Fruit fly (Drosophila melanogaster) whole organism, prepupa: ENCODE data around the gene Tbh.

ENCODE experiments used
- Blimp-1 ChIP-seq: fragments of 200-800 bp; sonication (Bioruptor generic); optimal IDR thresholded peaks from 3 replicates; lab custom pipeline; 2017; ENCODE audit warnings: missing biosample characterization, missing genetic modification characterization, mild to moderate bottlenecking, moderate library complexity, missing genetic modification reagents
- CG10631 ChIP-seq: fragments of 200-800 bp; sonication (Bioruptor generic); optimal IDR thresholded peaks from 2 replicates; lab custom pipeline; 2016; ENCODE audit warnings: missing biosample characterization, missing genetic modification characterization
- CG10669 ChIP-seq: fragments of 200-800 bp; sonication (Bioruptor generic); optimal IDR thresholded peaks from 3 replicates; lab custom pipeline; 2018; ENCODE audit warnings: missing biosample characterization, mild to moderate bottlenecking, missing genetic modification characterization, moderate library complexity
- CG11762 ChIP-seq: fragments of 200-800 bp; sonication (Bioruptor generic); optimal IDR thresholded peaks from 3 replicates; lab custom pipeline; 2016; ENCODE audit warnings: missing biosample characterization, missing genetic modification characterization; ENCODE audit not compliant: insufficient read depth
- CG15336 ChIP-seq: fragments of 200-800 bp; sonication (Bioruptor generic); IDR thresholded peaks from 2 replicates; pipeline ENCODE4 v1.3.6; 2022; ENCODE audit warnings: missing biosample characterization, missing genetic modification characterization
- CG1621 ChIP-seq: fragments of 200-800 bp; sonication (Bioruptor generic); optimal IDR thresholded peaks from 3 replicates; lab custom pipeline; 2018; ENCODE audit warnings: missing biosample characterization, mild to moderate bottlenecking, missing genetic modification characterization
- CG32006 ChIP-seq: fragments of 200-800 bp; sonication (Bioruptor generic); optimal IDR thresholded peaks from 3 replicates; lab custom pipeline; 2017; ENCODE audit warnings: missing biosample characterization, mild to moderate bottlenecking, missing genetic modification characterization
- CG3919 ChIP-seq: fragments of 200-800 bp; sonication (Bioruptor generic); optimal IDR thresholded peaks from 3 replicates; lab custom pipeline; 2016; ENCODE audit warnings: missing biosample characterization, missing genetic modification characterization
- CG4318 ChIP-seq: fragments of 200-800 bp; sonication (Bioruptor generic); optimal IDR thresholded peaks from 3 replicates; lab custom pipeline; 2017; ENCODE audit warnings: missing biosample characterization, mild to moderate bottlenecking, missing genetic modification characterization
- CG6163 ChIP-seq: fragments of 200-800 bp; sonication (Bioruptor generic); IDR thresholded peaks from 3 replicates; pipeline ENCODE4 v1.3.6; 2022; ENCODE audit warnings: missing biosample characterization, missing genetic modification characterization
- CG6276 ChIP-seq: fragments of 200-800 bp; sonication (Bioruptor generic); optimal IDR thresholded peaks from 2 replicates; lab custom pipeline; 2017; ENCODE audit warnings: missing biosample characterization, mild to moderate bottlenecking, missing genetic modification characterization
- CG6792 ChIP-seq: fragments of 200-800 bp; sonication (Bioruptor generic); optimal IDR thresholded peaks from 3 replicates; lab custom pipeline; 2016; ENCODE audit warnings: missing biosample characterization, missing genetic modification characterization
- CG6808 ChIP-seq: fragments of 200-800 bp; sonication (Bioruptor generic); optimal IDR thresholded peaks from 3 replicates; lab custom pipeline; 2017; ENCODE audit warnings: missing biosample characterization, missing genetic modification characterization, mild to moderate bottlenecking, moderate library complexity, missing genetic modification reagents
- CG8119 ChIP-seq: fragments of 200-800 bp; sonication (Bioruptor generic); IDR thresholded peaks from 3 replicates; pipeline ENCODE4 v1.3.6; 2022; ENCODE audit warnings: missing biosample characterization, missing genetic modification characterization
- CG8319 ChIP-seq: fragments of 200-800 bp; sonication (Bioruptor generic); optimal IDR thresholded peaks from 3 replicates; lab custom pipeline; 2016; ENCODE audit warnings: missing biosample characterization, missing genetic modification characterization
- CG8632 ChIP-seq: fragments of 200-800 bp; sonication (Bioruptor generic); optimal IDR thresholded peaks from 3 replicates; lab custom pipeline; 2016; ENCODE audit warnings: missing biosample characterization, missing genetic modification characterization
- CG9139 ChIP-seq: fragments of 200-800 bp; sonication (Bioruptor generic); optimal IDR thresholded peaks from 3 replicates; lab custom pipeline; 2017; ENCODE audit warnings: missing biosample characterization, mild to moderate bottlenecking, missing genetic modification characterization
- Eip75B ChIP-seq: fragments of 200-800 bp; sonication (Bioruptor generic); optimal IDR thresholded peaks from 3 replicates; lab custom pipeline; 2016; ENCODE audit warnings: missing biosample characterization, missing genetic modification characterization
- Eip78C ChIP-seq: fragments of 200-800 bp; sonication (Bioruptor generic); peaks from one replicate; lab custom pipeline; 2016; ENCODE audit warnings: missing biosample characterization, missing genetic modification characterization
- Ets21C ChIP-seq: fragments of 200-800 bp; sonication (Bioruptor generic); optimal IDR thresholded peaks from 3 replicates; lab custom pipeline; 2016; ENCODE audit warnings: missing biosample characterization, missing genetic modification characterization
- Ets96B ChIP-seq: fragments of 200-800 bp; optimal IDR thresholded peaks from 2 replicates; lab custom pipeline; 2019; ENCODE audit warnings: missing biosample characterization, mild to moderate bottlenecking, missing genetic modification characterization, moderate library complexity
- Gug ChIP-seq: fragments of 200-800 bp; sonication (Bioruptor generic); IDR thresholded peaks from 2 replicates; pipeline ENCODE4 v1.3.6; 2022; ENCODE audit warnings: missing biosample characterization, missing genetic modification characterization
- Hr38 ChIP-seq: sonication (Bioruptor generic); optimal IDR thresholded peaks from 2 replicates; lab custom pipeline; 2016; ENCODE audit warnings: missing biosample characterization, missing genetic modification characterization
- Hr39 ChIP-seq: fragments of 200-800 bp; sonication (Bioruptor generic); optimal IDR thresholded peaks from 2 replicates; lab custom pipeline; 2016; ENCODE audit warnings: missing biosample characterization, missing genetic modification characterization
- Lpt ChIP-seq: fragments of 200-800 bp; sonication (Bioruptor generic); optimal IDR thresholded peaks from 3 replicates; lab custom pipeline; 2016; ENCODE audit warnings: missing biosample characterization, missing genetic modification characterization
- Met ChIP-seq: fragments of 200-800 bp; sonication (Bioruptor generic); optimal IDR thresholded peaks from 3 replicates; lab custom pipeline; 2016; ENCODE audit warnings: missing biosample characterization, missing genetic modification characterization
- OdsH ChIP-seq: fragments of 200-800 bp; sonication (Bioruptor generic); optimal IDR thresholded peaks from 3 replicates; lab custom pipeline; 2016; ENCODE audit warnings: missing biosample characterization, missing genetic modification characterization
- Sox102F ChIP-seq: fragments of 200-800 bp; sonication (Bioruptor generic); optimal IDR thresholded peaks from 2 replicates; lab custom pipeline; 2016; ENCODE audit warnings: missing biosample characterization, mild to moderate bottlenecking, missing genetic modification characterization
- achi ChIP-seq: fragments of 200-800 bp; sonication (Bioruptor generic); optimal IDR thresholded peaks from 3 replicates; lab custom pipeline; 2016; ENCODE audit warnings: missing biosample characterization, missing genetic modification characterization
- acj6 ChIP-seq: fragments of 200-800 bp; sonication (Bioruptor generic); optimal IDR thresholded peaks from 3 replicates; lab custom pipeline; 2016; ENCODE audit warnings: missing biosample characterization, missing genetic modification characterization
- cyc ChIP-seq: fragments of 200-800 bp; sonication (Bioruptor generic); optimal IDR thresholded peaks from 3 replicates; lab custom pipeline; 2016; ENCODE audit warnings: missing biosample characterization, missing genetic modification characterization
- dac ChIP-seq: fragments of 200-800 bp; sonication (Bioruptor generic); optimal IDR thresholded peaks from 2 replicates; lab custom pipeline; 2017; ENCODE audit warnings: missing biosample characterization, mild to moderate bottlenecking, missing genetic modification characterization
- dsx ChIP-seq: fragments of 200-800 bp; optimal IDR thresholded peaks from 3 replicates; lab custom pipeline; 2019; ENCODE audit warnings: missing biosample characterization, mild to moderate bottlenecking, missing genetic modification characterization, moderate library complexity; ENCODE audit not compliant: poor library complexity, severe bottlenecking
- esn ChIP-seq: fragments of 200-800 bp; sonication (Bioruptor generic); optimal IDR thresholded peaks from 2 replicates; lab custom pipeline; 2016; ENCODE audit warnings: missing biosample characterization, mild to moderate bottlenecking, missing genetic modification characterization, moderate library complexity
- fd59A ChIP-seq: fragments of 200-800 bp; sonication (Bioruptor generic); optimal IDR thresholded peaks from 2 replicates; lab custom pipeline; 2017; ENCODE audit warnings: missing biosample characterization, mild to moderate bottlenecking, missing genetic modification characterization, missing genetic modification reagents
- fd85E ChIP-seq: fragments of 200-800 bp; sonication (Bioruptor generic); optimal IDR thresholded peaks from 3 replicates; lab custom pipeline; 2016; ENCODE audit warnings: missing biosample characterization, missing genetic modification characterization
- lz ChIP-seq: fragments of 200-800 bp; sonication (Bioruptor generic); optimal IDR thresholded peaks from 3 replicates; lab custom pipeline; 2016; ENCODE audit warnings: missing biosample characterization, missing genetic modification characterization
- net ChIP-seq: fragments of 200-800 bp; sonication (Bioruptor generic); optimal IDR thresholded peaks from 3 replicates; lab custom pipeline; 2016; ENCODE audit warnings: missing biosample characterization, missing genetic modification characterization
- pdm3 ChIP-seq: fragments of 200-800 bp; sonication (Bioruptor generic); optimal IDR thresholded peaks from 3 replicates; lab custom pipeline; 2016; ENCODE audit warnings: missing biosample characterization, missing genetic modification characterization
- spab ChIP-seq: fragments of 200-800 bp; sonication (Bioruptor generic); optimal IDR thresholded peaks from 2 replicates; lab custom pipeline; 2017; ENCODE audit warnings: missing biosample characterization, mild to moderate bottlenecking, missing genetic modification characterization, missing genetic modification reagents
- ss ChIP-seq, 2 experiments: fragments of 200-800 bp; sonication (Bioruptor generic); optimal IDR thresholded peaks; 2 replicates in 1 of 2; 3 replicates in 1 of 2; lab custom pipeline; 2017 to 2018; ENCODE audit warnings: mild to moderate bottlenecking in 2 of 2, missing biosample characterization in 2 of 2, missing genetic modification characterization in 2 of 2, moderate library complexity in 1 of 2
- svp ChIP-seq: fragments of 200-800 bp; sonication (Bioruptor generic); peaks from one replicate; lab custom pipeline; 2016; ENCODE audit warnings: missing biosample characterization, missing genetic modification characterization
- topi ChIP-seq: fragments of 200-800 bp; sonication (Bioruptor generic); optimal IDR thresholded peaks from 3 replicates; lab custom pipeline; 2016; ENCODE audit warnings: missing biosample characterization, missing genetic modification characterization
- vri ChIP-seq: fragments of 200-800 bp; sonication (Bioruptor generic); optimal IDR thresholded peaks from 3 replicates; lab custom pipeline; 2016; ENCODE audit warnings: missing biosample characterization, mild to moderate bottlenecking, missing genetic modification characterization

Gene Tbh

DNA sequence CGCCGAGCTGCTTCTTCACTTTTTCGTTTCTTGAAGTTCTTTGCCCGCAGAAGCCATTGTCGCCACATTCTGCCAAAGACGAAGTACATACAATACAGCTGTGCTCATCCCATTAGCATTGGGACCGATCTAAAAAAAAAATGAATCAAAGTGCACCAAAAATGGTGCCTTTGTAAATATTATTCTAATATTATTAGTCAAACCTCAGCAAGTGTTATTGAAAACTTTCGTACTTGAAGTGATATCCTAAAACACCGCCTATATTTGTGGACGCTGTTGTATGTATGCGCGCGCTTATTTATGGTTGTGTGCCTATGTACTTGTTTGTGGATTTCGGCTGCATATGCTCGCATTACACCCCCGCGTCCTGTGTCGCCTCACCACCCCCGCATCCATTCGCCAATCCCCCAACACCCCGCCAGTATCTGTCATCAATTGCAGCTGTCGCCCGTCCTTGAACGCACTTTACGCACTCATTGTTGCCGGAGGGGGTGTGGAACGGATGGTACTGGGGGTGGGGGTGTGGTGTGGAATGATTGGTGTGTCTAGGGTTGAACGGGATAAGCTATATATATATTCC lies 23.0 kb upstream of the Tbh start (continued):
- peak; percentile 90 for TF ChIP-seq CG9139 (GFP tag; lab: Kevin White, UChicago)
- TF ChIP-seq lz (GFP tag; lab: Kevin White, UChicago), result peak; percentile 86
- peak; percentile 83 for TF ChIP-seq Lpt (GFP tag; lab: Kevin White, UChicago)
- peak; percentile 88 for TF ChIP-seq CG10631 (GFP tag; lab: Kevin White, UChicago)
- peak; percentile 88 for TF ChIP-seq CG3919 (GFP tag; lab: Kevin White, UChicago)
- peak; percentile 86 for TF ChIP-seq topi (GFP tag; lab: Kevin White, UChicago)
- peak; percentile 89 for TF ChIP-seq acj6 (GFP tag; lab: Kevin White, UChicago)
- peak; percentile 83 for TF ChIP-seq Hr39 (GFP tag; lab: Kevin White, UChicago)
- TF ChIP-seq Eip78C, result peak; percentile 97
- TF ChIP-seq CG11762 (GFP tag; lab: Kevin White, UChicago), result peak; percentile 82
- TF ChIP-seq CG32006, result peak; percentile 88
- TF ChIP-seq Ets21C, result peak; percentile 74
- TF ChIP-seq Met (GFP tag; lab: Kevin White, UChicago), result peak; percentile 90
- peak; percentile 82 for TF ChIP-seq vri (GFP tag; lab: Kevin White, UChicago)
- TF ChIP-seq CG8632 (GFP tag; lab: Kevin White, UChicago), result peak; percentile 87

dm6 chrX:7973325-7973954 lies 22.1 kb upstream of the Tbh start:
- TF ChIP-seq net (no peak), pdm3 (no peak), CG9139 (GFP tag; lab: Kevin White, UChicago) (peak; percentile 78), fd59A (GFP tag; lab: Kevin White, UChicago) (no peak), CG1621 (tag; lab: Kevin White, UChicago) (peak; percentile 42), CG10669 (peak; percentile 27), Eip78C (peak; percentile 68), Gug (GFP tag; lab: Robert Waterston, UW) (no peak), CG6163 (GFP tag; lab: Robert Waterston, UW) (peak; percentile 60; the same call in 1 of the 3 replicates), spab (GFP tag; lab: Kevin White, UChicago) (peak; percentile 37), dsx (GFP tag; lab: Kevin White, UChicago) (peak; percentile 40), Hr39 (GFP tag; lab: Kevin White, UChicago) (no peak), Ets96B (peak; percentile 17), CG8119 (no peak), CG15336 (GFP tag; lab: Robert Waterston, UW) (no peak), Blimp-1 (GFP tag; lab: Kevin White, UChicago) (peak; percentile 95), esn (GFP tag; lab: Kevin White, UChicago) (no peak), ss (GFP tag; optimal IDR thresholded peaks at IDR 0.05; lab: Kevin White, UChicago) (peak; percentile 74 to 79), dac (GFP tag; lab: Kevin White, UChicago) (no peak), CG6792 (GFP tag; lab: Kevin White, UChicago) (no peak), Sox102F (GFP tag; lab: Kevin White, UChicago) (peak; percentile 29), CG6808 (peak; percentile 76), Hr38 (GFP tag; lab: Kevin White, UChicago) (no peak), Lpt (GFP tag; lab: Kevin White, UChicago) (peak; percentile 17)

- TF ChIP-seq Eip78C, result peak; percentile 87
- no peak for TF ChIP-seq CG8319 (GFP tag; lab: Kevin White, UChicago)
- TF ChIP-seq fd85E, result no peak
- TF ChIP-seq Gug (GFP tag; lab: Robert Waterston, UW), result no peak
- TF ChIP-seq CG6792 (GFP tag; lab: Kevin White, UChicago), result peak; percentile 24
- TF ChIP-seq OdsH (GFP tag; lab: Kevin White, UChicago), result peak; percentile 44
- TF ChIP-seq Eip75B, result peak; percentile 35
- TF ChIP-seq CG9139 (GFP tag; lab: Kevin White, UChicago), result no peak
- TF ChIP-seq fd59A (GFP tag; lab: Kevin White, UChicago), result no peak
- peak; percentile 35 for TF ChIP-seq Sox102F (GFP tag; lab: Kevin White, UChicago)
- peak; percentile 10 for TF ChIP-seq CG4318
- TF ChIP-seq lz (GFP tag; lab: Kevin White, UChicago), result peak; percentile 38
- peak; percentile 37 for TF ChIP-seq cyc (GFP tag; lab: Kevin White, UChicago)
- peak; percentile 45 for TF ChIP-seq CG6276 (GFP tag; lab: Kevin White, UChicago)
- peak; percentile 36 for TF ChIP-seq acj6 (GFP tag; lab: Kevin White, UChicago)
- peak; percentile 81 for TF ChIP-seq svp (GFP tag; lab: Kevin White, UChicago)
- no peak for TF ChIP-seq CG11762 (GFP tag; lab: Kevin White, UChicago)
- TF ChIP-seq achi (GFP tag; lab: Kevin White, UChicago), result peak; percentile 39
Observed at dm6 chrX:7975516-7976257, 19.8 kb upstream of the Tbh start.
